Worm (Caenorhabditis elegans) whole organism, late embryonic: ENCODE measurements around the gene Y57A10B.6.

Experiments used
- K09A11.1 ChIP-seq: sonication (generic microtip); optimal IDR thresholded peaks from 2 replicates; lab custom pipeline; 2017; ENCODE audit warnings: antibody characterized with exemption, mild to moderate bottlenecking, missing genetic modification characterization, missing compliant biosample characterization; ENCODE audit not compliant: insufficient read depth
- T23F11.4 ChIP-seq: fragments of 200-800 bp; sonication (Bioruptor generic); optimal IDR thresholded peaks from 2 replicates; lab custom pipeline; 2018; ENCODE audit warnings: mild to moderate bottlenecking, missing genetic modification characterization, missing compliant biosample characterization
- ama-1 ChIP-seq: fragments of 150-350 bp; optimal IDR thresholded peaks from 2 replicates; lab custom pipeline; 2014
- ceh-45 ChIP-seq: fragments of 200-800 bp; sonication (Bioruptor generic); IDR thresholded peaks from 2 replicates; pipeline ENCODE4 v1.3.6; 2022; ENCODE audit warnings: missing genetic modification reagents, missing genetic modification characterization, missing compliant biosample characterization
- ceh-9 ChIP-seq: sonication (generic microtip); optimal IDR thresholded peaks from 2 replicates; lab custom pipeline; 2016; ENCODE audit warnings: mild to moderate bottlenecking, missing genetic modification characterization, inconsistent platforms, missing compliant biosample characterization
- dmd-4 ChIP-seq: sonication (generic microtip); optimal IDR thresholded peaks from 2 replicates; lab custom pipeline; 2016; ENCODE audit warnings: borderline replicate concordance, missing genetic modification characterization, missing compliant biosample characterization
- dve-1 ChIP-seq: sonication (generic microtip); optimal IDR thresholded peaks from 2 replicates; lab custom pipeline; 2017; ENCODE audit warnings: antibody characterized with exemption, mild to moderate bottlenecking, missing genetic modification characterization, missing compliant biosample characterization
- fkh-10 ChIP-seq: fragments of 150-350 bp; optimal IDR thresholded peaks from 2 replicates; lab custom pipeline; 2014; ENCODE audit warnings: missing biosample characterization, missing genetic modification reagents, missing genetic modification characterization
- hlh-15 ChIP-seq: sonication (generic microtip); optimal IDR thresholded peaks from 2 replicates; lab custom pipeline; 2016; ENCODE audit warnings: missing genetic modification characterization, missing compliant biosample characterization
- npax-4 ChIP-seq: sonication (generic microtip); optimal IDR thresholded peaks from 2 replicates; lab custom pipeline; 2016; ENCODE audit warnings: missing genetic modification characterization, missing compliant biosample characterization
- pag-3 ChIP-seq: sonication (generic microtip); optimal IDR thresholded peaks from 2 replicates; lab custom pipeline; 2016; ENCODE audit warnings: missing compliant biosample characterization, missing genetic modification characterization, borderline replicate concordance
- pqm-1 ChIP-seq: sonication (generic microtip); optimal IDR thresholded peaks from 2 replicates; lab custom pipeline; 2016; ENCODE audit warnings: missing genetic modification characterization, missing compliant biosample characterization
- zip-5 ChIP-seq: sonication (generic microtip); optimal IDR thresholded peaks from 2 replicates; lab custom pipeline; 2016; ENCODE audit warnings: missing genetic modification characterization, missing compliant biosample characterization

DNA sequence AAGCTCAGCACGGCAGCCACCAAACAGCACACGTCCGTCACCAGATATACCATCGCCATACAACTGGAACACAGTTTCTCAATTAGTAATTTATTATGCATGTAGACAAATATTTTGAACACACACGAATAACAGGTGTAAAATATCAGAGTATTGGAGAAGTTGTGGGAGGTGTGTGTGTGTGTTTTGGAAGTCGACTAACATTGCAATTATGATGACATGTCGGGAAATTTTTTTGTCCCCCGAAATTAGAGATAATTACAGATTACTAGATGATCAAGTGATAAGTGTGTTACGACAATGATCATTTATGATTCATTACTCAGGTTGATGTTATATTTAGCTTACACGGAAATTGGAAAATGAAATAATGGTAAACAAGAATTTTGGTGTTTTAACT is 39.9 kb downstream of the Y57A10B.6 start, which contains the start of gene Y57A10C.8:
- TF ChIP-seq K09A11.1 (tag; lab: Kevin White, UChicago) (no peak), dve-1 (tag; lab: Kevin White, UChicago) (no peak), pqm-1 (no peak), T23F11.4 (GFP tag; lab: Kevin White, UChicago) (no peak), ceh-45 (GFP tag; lab: Robert Waterston, UW) (no peak), zip-5 (tag; lab: Kevin White, UChicago) (no peak), hlh-15 (tag; lab: Kevin White, UChicago) (no peak), pag-3 (no peak), fkh-10 (GFP tag; lab: Kevin White, UChicago) (no peak), dmd-4 (no peak), npax-4 (no peak), ama-1 (lab: Kevin White, UChicago) (no peak), ceh-9 (tag; lab: Kevin White, UChicago) (no peak)
